Fruit fly (Drosophila melanogaster) whole organism, pupa: Measurements from ENCODE around the gene prd.
A peak's percentile ranks its signal among the peaks of the same experiment; 100 is the strongest.

Experiments
- CG12605 ChIP-seq: fragments of 200-800 bp; sonication (Bioruptor generic); IDR thresholded peaks from 2 replicates; pipeline ENCODE4 v1.3.6; 2022; ENCODE audit warnings: missing biosample characterization, missing genetic modification characterization
- CG15710 ChIP-seq: fragments of 200-800 bp; sonication (Bioruptor generic); optimal IDR thresholded peaks from 2 replicates; lab custom pipeline; 2018; ENCODE audit warnings: missing biosample characterization, mild to moderate bottlenecking, missing genetic modification characterization, moderate library complexity
- CG17806 ChIP-seq: fragments of 200-800 bp; sonication (Bioruptor generic); optimal IDR thresholded peaks from 2 replicates; lab custom pipeline; 2018; ENCODE audit warnings: missing biosample characterization, mild to moderate bottlenecking, missing genetic modification characterization, moderate library complexity
- CG34367 ChIP-seq: fragments of 200-800 bp; sonication (Bioruptor generic); optimal IDR thresholded peaks from 2 replicates; lab custom pipeline; 2018; ENCODE audit warnings: missing biosample characterization, mild to moderate bottlenecking, missing genetic modification characterization
- CG4496 ChIP-seq: fragments of 200-800 bp; sonication (Bioruptor generic); IDR thresholded peaks from 3 replicates; pipeline ENCODE4 v1.3.6; 2022; ENCODE audit warnings: missing biosample characterization, missing genetic modification characterization
- CG8159 ChIP-seq: fragments of 200-800 bp; sonication (Bioruptor generic); optimal IDR thresholded peaks from 3 replicates; lab custom pipeline; 2018; ENCODE audit warnings: missing biosample characterization, mild to moderate bottlenecking, missing genetic modification characterization, moderate library complexity
- CG8301 ChIP-seq: fragments of 200-800 bp; sonication (Bioruptor generic); optimal IDR thresholded peaks from 2 replicates; lab custom pipeline; 2018; ENCODE audit warnings: missing biosample characterization, mild to moderate bottlenecking, missing genetic modification characterization
- CG9948 ChIP-seq: fragments of 200-800 bp; sonication (Bioruptor generic); optimal IDR thresholded peaks from 2 replicates; lab custom pipeline; 2018; ENCODE audit warnings: missing biosample characterization, mild to moderate bottlenecking, missing genetic modification characterization, moderate library complexity
- D1 ChIP-seq: fragments of 200-800 bp; sonication (Bioruptor generic); optimal IDR thresholded peaks from 2 replicates; lab custom pipeline; 2018; ENCODE audit warnings: missing biosample characterization, mild to moderate bottlenecking, missing genetic modification characterization, moderate library complexity
- EcR ChIP-seq: fragments of 200-800 bp; sonication (Bioruptor generic); optimal IDR thresholded peaks from 3 replicates; lab custom pipeline; 2019; ENCODE audit warnings: missing biosample characterization, missing genetic modification characterization, mild to moderate bottlenecking, moderate library complexity, missing genetic modification reagents
- Snoo ChIP-seq: fragments of 200-800 bp; sonication (Bioruptor generic); optimal IDR thresholded peaks from 3 replicates; lab custom pipeline; 2017; ENCODE audit warnings: missing biosample characterization, mild to moderate bottlenecking, missing genetic modification characterization, inconsistent platforms
- fd96Ca ChIP-seq: fragments of 200-800 bp; sonication (Bioruptor generic); IDR thresholded peaks from 3 replicates; pipeline ENCODE4 v1.3.6; 2022; ENCODE audit warnings: missing biosample characterization, missing genetic modification characterization
- rn ChIP-seq: fragments of 200-800 bp; sonication (Bioruptor generic); IDR thresholded peaks from 2 replicates; pipeline ENCODE4 v1.3.6; 2022; ENCODE audit warnings: missing biosample characterization, missing genetic modification characterization

DNA sequence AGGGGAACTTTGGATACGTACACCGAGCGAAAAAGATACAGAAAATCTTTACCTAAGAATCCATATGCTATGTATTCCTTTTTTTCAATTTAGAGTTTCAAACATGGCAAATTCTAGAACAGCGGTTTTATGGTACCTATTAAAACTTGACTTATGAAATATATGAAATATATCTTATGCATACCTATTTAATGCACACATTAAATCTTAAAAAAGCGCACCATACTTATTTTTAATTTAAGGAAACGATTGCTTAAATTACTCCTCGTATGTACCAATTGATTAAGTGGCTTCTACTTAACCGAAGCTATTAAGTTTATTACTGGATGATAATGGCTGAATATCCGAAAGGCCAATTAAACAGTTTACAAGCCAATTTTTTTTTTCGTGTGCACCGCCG is 34.4 kb upstream of the prd start:
- TF ChIP-seq CG34367: no peak
- TF ChIP-seq CG4496 (GFP tag; lab: Robert Waterston, UW): no peak
- TF ChIP-seq rn (GFP tag; lab: Robert Waterston, UW): no peak
- peak; percentile 36 for TF ChIP-seq CG8301
- no peak for TF ChIP-seq D1
- TF ChIP-seq EcR (GFP tag; lab: Kevin White, UChicago): no peak
- TF ChIP-seq Snoo (tag; lab: Kevin White, UChicago): no peak
- TF ChIP-seq CG15710 (tag; lab: Kevin White, UChicago): no peak
- peak; percentile 37 for TF ChIP-seq CG8159 (tag; lab: Kevin White, UChicago)
- TF ChIP-seq CG17806 (tag; lab: Kevin White, UChicago): no peak
- no peak for TF ChIP-seq CG12605 (GFP tag; lab: Robert Waterston, UW)
- peak; percentile 24 for TF ChIP-seq CG9948 (tag; lab: Kevin White, UChicago)
- TF ChIP-seq fd96Ca: no peak
